Fruit fly (Drosophila melanogaster): ENCODE data around the gene Hsc70-4.

DNA sequence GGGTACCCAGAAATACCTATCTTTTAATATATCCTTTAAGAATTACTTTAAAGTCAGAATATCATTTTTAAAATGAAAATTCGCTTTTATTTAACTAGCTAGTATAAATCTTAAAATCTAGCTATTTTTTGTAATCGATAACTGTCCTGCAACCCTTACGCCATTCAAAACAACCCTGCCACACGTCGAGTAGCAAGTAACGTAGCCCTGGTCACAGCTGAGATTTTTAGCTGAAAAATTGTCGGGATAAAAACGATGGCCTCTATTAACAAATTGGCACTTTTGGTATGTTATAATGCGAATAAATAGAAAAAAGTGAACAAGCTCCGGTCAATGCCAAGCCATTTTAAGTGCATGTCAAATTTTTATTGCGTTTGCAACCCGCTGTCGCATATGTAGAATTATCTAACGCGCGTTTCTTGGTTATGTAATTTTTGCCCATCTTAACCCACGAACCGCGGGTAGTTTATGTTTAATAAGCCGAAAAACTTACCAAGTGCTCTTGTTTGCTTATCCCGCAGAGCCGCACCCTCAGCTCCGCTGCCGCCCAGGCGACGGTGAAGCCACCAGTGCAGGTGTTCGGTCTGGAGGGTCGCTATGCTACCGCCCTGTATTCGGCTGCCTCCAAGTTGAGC, 23.0 kb downstream of the Hsc70-4 start, which contains the start of gene ATPsynO:
- TF ChIP-seq CG14711 (tag; optimal IDR thresholded peaks at IDR 0.05) (peak; percentile 59), CG7045 (GFP tag; optimal IDR thresholded peaks at IDR 0.05) (no peak), ovo (GFP tag; optimal IDR thresholded peaks at IDR 0.05) (no peak), kay (GFP tag; ENCODE audit: borderline replicate concordance) (no peak), bab1 (GFP tag; optimal IDR thresholded peaks at IDR 0.05) (peak; percentile 74), Clk (GFP tag; optimal IDR thresholded peaks at IDR 0.05) (no peak), CG11617 (GFP tag; optimal IDR thresholded peaks at IDR 0.05) (peak; percentile 51), cic (GFP tag; optimal IDR thresholded peaks at IDR 0.05) (no peak), Crg-1 (GFP tag; optimal IDR thresholded peaks at IDR 0.05) (peak; percentile 17), Hr96 (GFP tag; optimal IDR thresholded peaks at IDR 0.05) (no peak), tj (GFP tag; optimal IDR thresholded peaks at IDR 0.05) (no peak), CG5204 (GFP tag; optimal IDR thresholded peaks at IDR 0.05) (no peak)

All from whole organism, adult.